Worm (Caenorhabditis elegans) whole organism, mixed stage, embryonic: Measurements from ENCODE around the gene npp-26.
A peak's percentile ranks its signal among the peaks of the same experiment; 100 is the strongest.

Source experiments
- M03D4.4 ChIP-seq: sonication (generic microtip); optimal IDR thresholded peaks from 2 replicates; lab custom pipeline; 2017; ENCODE audit warnings: mild to moderate bottlenecking, missing genetic modification characterization, missing compliant biosample characterization
- bed-3 ChIP-seq: fragments of 200-800 bp; sonication (Bioruptor generic); optimal IDR thresholded peaks from 3 replicates; lab custom pipeline; 2018; ENCODE audit warnings: mild to moderate bottlenecking, missing genetic modification characterization, moderate library complexity, missing compliant biosample characterization
- blmp-1 ChIP-seq: fragments of 150-350 bp; optimal IDR thresholded peaks from 2 replicates; lab custom pipeline; 2014; ENCODE audit warnings: missing biosample characterization, missing genetic modification characterization
- ceh-39 ChIP-seq: fragments of 150-350 bp; optimal IDR thresholded peaks from 2 replicates; lab custom pipeline; 2014; ENCODE audit warnings: missing biosample characterization, missing genetic modification characterization
- ceh-43 ChIP-seq: fragments of 200-800 bp; sonication (Bioruptor generic); optimal IDR thresholded peaks from 2 replicates; lab custom pipeline; 2018; ENCODE audit warnings: mild to moderate bottlenecking, missing genetic modification characterization, moderate library complexity, missing compliant biosample characterization
- ceh-83 ChIP-seq: fragments of 200-800 bp; sonication (Bioruptor generic); optimal IDR thresholded peaks from 2 replicates; lab custom pipeline; 2018; ENCODE audit warnings: mild to moderate bottlenecking, missing genetic modification characterization, missing compliant biosample characterization
- ces-1 ChIP-seq: fragments of 150-350 bp; optimal IDR thresholded peaks from 2 replicates; lab custom pipeline; 2014; ENCODE audit warnings: missing biosample characterization, missing genetic modification reagents, missing genetic modification characterization
- cnd-1 ChIP-seq: fragments of 200-800 bp; sonication (Bioruptor generic); optimal IDR thresholded peaks from 2 replicates; lab custom pipeline; 2018; ENCODE audit warnings: mild to moderate bottlenecking, missing genetic modification characterization, missing compliant biosample characterization
- drap-1 ChIP-seq: fragments of 200-800 bp; sonication (Bioruptor generic); optimal IDR thresholded peaks from 3 replicates; lab custom pipeline; 2018; ENCODE audit warnings: mild to moderate bottlenecking, missing genetic modification characterization, missing compliant biosample characterization
- elt-1 ChIP-seq: sonication (generic microtip); optimal IDR thresholded peaks from 2 replicates; lab custom pipeline; 2017; ENCODE audit warnings: missing genetic modification characterization, mild to moderate bottlenecking, missing compliant biosample characterization, antibody characterized with exemption, moderate library complexity, borderline replicate concordance; ENCODE audit not compliant: insufficient read depth
- elt-3 ChIP-seq: fragments of 150-350 bp; optimal IDR thresholded peaks from 2 replicates; lab custom pipeline; 2014; ENCODE audit warnings: missing biosample characterization, missing genetic modification characterization
- flh-1 ChIP-seq: fragments of 200-800 bp; sonication (Bioruptor generic); optimal IDR thresholded peaks from 2 replicates; lab custom pipeline; 2018; ENCODE audit warnings: mild to moderate bottlenecking, missing genetic modification characterization, moderate library complexity, missing compliant biosample characterization
- ham-2 ChIP-seq: fragments of 200-800 bp; sonication (Bioruptor generic); optimal IDR thresholded peaks from 2 replicates; lab custom pipeline; 2018; ENCODE audit warnings: mild to moderate bottlenecking, missing genetic modification characterization, missing compliant biosample characterization
- hlh-1 ChIP-seq: fragments of 150-350 bp; optimal IDR thresholded peaks from 2 replicates; lab custom pipeline; 2014; ENCODE audit warnings: missing biosample characterization, missing genetic modification reagents, missing genetic modification characterization
- lin-13 ChIP-seq: fragments of 150-350 bp; optimal IDR thresholded peaks from 2 replicates; lab custom pipeline; 2014; ENCODE audit warnings: missing biosample characterization, missing genetic modification characterization
- lin-32 ChIP-seq: fragments of 200-800 bp; sonication (Bioruptor generic); optimal IDR thresholded peaks from 2 replicates; lab custom pipeline; 2018; ENCODE audit warnings: mild to moderate bottlenecking, missing genetic modification characterization, missing compliant biosample characterization
- lsy-2 ChIP-seq: fragments of 150-350 bp; optimal IDR thresholded peaks from 2 replicates; lab custom pipeline; 2014; ENCODE audit warnings: missing biosample characterization, missing genetic modification characterization
- mab-5 ChIP-seq: fragments of 150-350 bp; optimal IDR thresholded peaks from 2 replicates; lab custom pipeline; 2014; ENCODE audit warnings: missing biosample characterization, missing genetic modification characterization
- mep-1 ChIP-seq: fragments of 150-350 bp; optimal IDR thresholded peaks from 2 replicates; lab custom pipeline; 2017; ENCODE audit warnings: missing biosample characterization, missing genetic modification reagents, missing genetic modification characterization, inconsistent platforms
- mls-2 ChIP-seq: sonication (generic microtip); optimal IDR thresholded peaks from 2 replicates; lab custom pipeline; 2016; ENCODE audit warnings: mild to moderate bottlenecking, missing genetic modification characterization, moderate library complexity, missing compliant biosample characterization
- nhr-12 ChIP-seq: fragments of 150-350 bp; optimal IDR thresholded peaks from 2 replicates; lab custom pipeline; 2014; ENCODE audit warnings: missing biosample characterization, missing genetic modification characterization
- nhr-2 ChIP-seq: fragments of 150-350 bp; optimal IDR thresholded peaks from 2 replicates; lab custom pipeline; 2014; ENCODE audit warnings: missing biosample characterization, missing genetic modification characterization
- nhr-237 ChIP-seq: fragments of 150-350 bp; optimal IDR thresholded peaks from 2 replicates; lab custom pipeline; 2014; ENCODE audit warnings: missing biosample characterization, missing genetic modification characterization
- nhr-28 ChIP-seq: fragments of 150-350 bp; optimal IDR thresholded peaks from 2 replicates; lab custom pipeline; 2014; ENCODE audit warnings: missing biosample characterization, missing genetic modification characterization
- nhr-76 ChIP-seq: sonication (generic microtip); optimal IDR thresholded peaks from 2 replicates; lab custom pipeline; 2017; ENCODE audit warnings: missing biosample characterization, missing genetic modification characterization
- pha-4 ChIP-seq: fragments of 150-350 bp; optimal IDR thresholded peaks from 2 replicates; lab custom pipeline; 2018; ENCODE audit warnings: missing biosample characterization, missing genetic modification reagents, missing genetic modification characterization
- sem-2 ChIP-seq: fragments of 200-800 bp; sonication (Bioruptor generic); optimal IDR thresholded peaks from 2 replicates; lab custom pipeline; 2018; ENCODE audit warnings: mild to moderate bottlenecking, missing genetic modification characterization, missing compliant biosample characterization
- snpc-4 ChIP-seq: fragments of 150-350 bp; optimal IDR thresholded peaks from 2 replicates; lab custom pipeline; 2014; ENCODE audit warnings: missing biosample characterization, missing genetic modification characterization
- sptf-1 ChIP-seq: sonication (generic microtip); optimal IDR thresholded peaks from 2 replicates; lab custom pipeline; 2017; ENCODE audit warnings: mild to moderate bottlenecking, missing genetic modification characterization, moderate library complexity, missing compliant biosample characterization
- tbx-8 ChIP-seq: fragments of 200-800 bp; sonication (Bioruptor generic); optimal IDR thresholded peaks from 2 replicates; lab custom pipeline; 2018; ENCODE audit warnings: mild to moderate bottlenecking, missing genetic modification characterization, moderate library complexity, missing compliant biosample characterization
- unc-120 ChIP-seq: sonication (generic microtip); optimal IDR thresholded peaks from 2 replicates; lab custom pipeline; 2017; ENCODE audit warnings: missing genetic modification characterization, missing compliant biosample characterization; ENCODE audit not compliant: poor library complexity, severe bottlenecking
- unc-39 ChIP-seq: fragments of 150-350 bp; optimal IDR thresholded peaks from 2 replicates; lab custom pipeline; 2014; ENCODE audit warnings: missing biosample characterization, missing genetic modification characterization
- unc-62 ChIP-seq: fragments of 150-350 bp; optimal IDR thresholded peaks from 2 replicates; lab custom pipeline; 2014; ENCODE audit warnings: missing biosample characterization, missing genetic modification reagents, missing genetic modification characterization
- zip-8 ChIP-seq: fragments of 150-350 bp; optimal IDR thresholded peaks from 2 replicates; lab custom pipeline; 2014; ENCODE audit warnings: missing biosample characterization, missing genetic modification characterization
- ztf-11 ChIP-seq: fragments of 150-350 bp; optimal IDR thresholded peaks from 2 replicates; lab custom pipeline; 2014; ENCODE audit warnings: missing biosample characterization, missing genetic modification characterization

npp-26 gene

ce11 chrIV:4725478-4725920, 39.0 kb upstream of the npp-26 start:
- TF ChIP-seq M03D4.4 (peak; percentile 21), cnd-1 (peak; percentile 12), mep-1 (peak; percentile 2), lsy-2 (peak; percentile 94), sptf-1 (peak; percentile 44), unc-120 (tag; lab: Kevin White, UChicago) (peak; percentile 5), ces-1 (GFP tag; lab: Kevin White, UChicago) (peak; percentile 48), nhr-237 (tag; lab: Kevin White, UChicago) (peak; percentile 77)

ce11 chrIV:4727935-4728334, 36.6 kb upstream of the npp-26 start:
- TF ChIP-seq ham-2 (GFP tag; lab: Kevin White, UChicago) (peak; percentile 16), cnd-1 (peak; percentile 10), nhr-237 (tag; lab: Kevin White, UChicago) (peak; percentile 51), lsy-2 (peak; percentile 94), ces-1 (GFP tag; lab: Kevin White, UChicago) (peak; percentile 36), sptf-1 (peak; percentile 67), drap-1 (GFP tag; lab: Kevin White, UChicago) (peak; percentile 53)

- TF ChIP-seq nhr-28 (no peak), mls-2 (no peak), cnd-1 (no peak), pha-4 (no peak), nhr-12 (tag; lab: Kevin White, UChicago) (no peak), ceh-83 (GFP tag; lab: Kevin White, UChicago) (no peak), flh-1 (GFP tag; lab: Kevin White, UChicago) (no peak), lin-13 (no peak), nhr-237 (tag; lab: Kevin White, UChicago) (no peak), unc-39 (tag; lab: Kevin White, UChicago) (no peak), blmp-1 (no peak)
Measured at ce11 chrIV:4737258-4737657, 27.3 kb upstream of the npp-26 start, which contains the start of gene fbxb-78. Gene fbxb-78 (plus strand): TSS chrIV:4737558.

- no peak for TF ChIP-seq unc-62 (GFP tag; lab: Kevin White, UChicago)
- no peak for TF ChIP-seq lin-13
- no peak for TF ChIP-seq elt-1 (tag; lab: Kevin White, UChicago)
- TF ChIP-seq nhr-76 = no peak
- TF ChIP-seq M03D4.4 = no peak
Measured at ce11 chrIV:4742480-4742879, 22.0 kb upstream of the npp-26 start.

- TF ChIP-seq ceh-43 (GFP tag; lab: Kevin White, UChicago) (no peak), ceh-39 (tag; lab: Kevin White, UChicago) (no peak), elt-3 (tag; lab: Kevin White, UChicago) (no peak), ham-2 (GFP tag; lab: Kevin White, UChicago) (no peak), ces-1 (GFP tag; lab: Kevin White, UChicago) (no peak), nhr-28 (no peak), hlh-1 (tag; lab: Kevin White, UChicago) (no peak), drap-1 (GFP tag; lab: Kevin White, UChicago) (no peak), lin-13 (no peak), elt-1 (tag; lab: Kevin White, UChicago) (no peak), mep-1 (no peak), flh-1 (GFP tag; lab: Kevin White, UChicago) (no peak), bed-3 (GFP tag; lab: Kevin White, UChicago) (no peak), zip-8 (tag; lab: Kevin White, UChicago) (no peak), nhr-76 (no peak), M03D4.4 (no peak)
- TF ChIP-seq, all 35 proteins: peak for 0
Measured at ce11 chrIV:4744167-4744566, 20.4 kb upstream of the npp-26 start, which contains the start of gene hoe-1. Gene hoe-1 (minus strand): TSS chrIV:4744267.

- TF ChIP-seq zip-8 (tag; lab: Kevin White, UChicago) (no peak), nhr-2 (no peak), lin-32 (GFP tag; lab: Kevin White, UChicago) (no peak), unc-39 (tag; lab: Kevin White, UChicago) (no peak), mls-2 (no peak), ztf-11 (tag; lab: Kevin White, UChicago) (no peak), lsy-2 (peak; percentile 83), nhr-28 (no peak), ceh-83 (GFP tag; lab: Kevin White, UChicago) (no peak), sem-2 (no peak), snpc-4 (tag; lab: Kevin White, UChicago) (no peak), ham-2 (GFP tag; lab: Kevin White, UChicago) (no peak), drap-1 (GFP tag; lab: Kevin White, UChicago) (no peak), nhr-76 (no peak), bed-3 (GFP tag; lab: Kevin White, UChicago) (no peak), nhr-12 (tag; lab: Kevin White, UChicago) (no peak), nhr-237 (tag; lab: Kevin White, UChicago) (peak; percentile 33), unc-62 (GFP tag; lab: Kevin White, UChicago) (no peak), pha-4 (peak; percentile 1), tbx-8 (no peak), ces-1 (GFP tag; lab: Kevin White, UChicago) (peak; percentile 49), M03D4.4 (no peak), mab-5 (no peak), cnd-1 (no peak), elt-1 (tag; lab: Kevin White, UChicago) (no peak), blmp-1 (no peak), mep-1 (peak; percentile 68), sptf-1 (no peak), flh-1 (GFP tag; lab: Kevin White, UChicago) (no peak), ceh-39 (tag; lab: Kevin White, UChicago) (no peak), ceh-43 (GFP tag; lab: Kevin White, UChicago) (no peak), unc-120 (tag; lab: Kevin White, UChicago) (no peak)
Measured at ce11 chrIV:4745422-4745821, 19.1 kb upstream of the npp-26 start, which contains the start of gene timm-17B.1. Gene timm-17B.1 (minus strand): TSS chrIV:4745492.
